Fruit fly (Drosophila melanogaster): ENCODE measurements around the gene GILT1.

dm6 chr3R:13397535-13397934, 4.1 kb downstream of the GILT1 start, which contains the start of gene CG14377:
- TF ChIP-seq CTCF (optimal IDR thresholded peaks at IDR 0.05) (no peak), CG8478 (optimal IDR thresholded peaks at IDR 0.05) (no peak)
